Fruit fly (Drosophila melanogaster) whole organism, wandering third instar larva: ENCODE measurements around the gene CG3588.

Source experiments
- CG32264 ChIP-seq: fragments of 200-800 bp; sonication (Bioruptor generic); optimal IDR thresholded peaks from 2 replicates; lab custom pipeline; 2016; ENCODE audit warnings: missing biosample characterization, missing genetic modification characterization
- CG9705 ChIP-seq: fragments of 200-800 bp; sonication (Bioruptor generic); optimal IDR thresholded peaks from 2 replicates; lab custom pipeline; 2018; ENCODE audit warnings: missing biosample characterization, mild to moderate bottlenecking, missing genetic modification characterization
- CrebA ChIP-seq: fragments of 200-800 bp; sonication (Bioruptor generic); optimal IDR thresholded peaks from 2 replicates; lab custom pipeline; 2016; ENCODE audit warnings: missing biosample characterization, mild to moderate bottlenecking, missing genetic modification characterization, borderline replicate concordance
- Dfd ChIP-seq: fragments of >200 bp; optimal IDR thresholded peaks from 2 replicates; lab custom pipeline; 2017; ENCODE audit warnings: missing biosample characterization, missing genetic modification characterization
- GATAd ChIP-seq: sonication (Bioruptor generic); optimal IDR thresholded peaks from 2 replicates; lab custom pipeline; 2016; ENCODE audit warnings: missing biosample characterization, missing genetic modification characterization
- HLH106 ChIP-seq: fragments of 200-800 bp; optimal IDR thresholded peaks from 3 replicates; lab custom pipeline; 2019; ENCODE audit warnings: missing biosample characterization, mild to moderate bottlenecking, missing genetic modification characterization, moderate library complexity
- Hr78 ChIP-seq: fragments of >200 bp; optimal IDR thresholded peaks from 2 replicates; lab custom pipeline; 2017; ENCODE audit warnings: missing biosample characterization, missing genetic modification characterization
- Mio ChIP-seq: sonication (Bioruptor generic); optimal IDR thresholded peaks from 2 replicates; lab custom pipeline; 2016; ENCODE audit warnings: missing biosample characterization, missing genetic modification characterization
- Myc ChIP-seq: fragments of >200 bp; optimal IDR thresholded peaks from 2 replicates; lab custom pipeline; 2017
- dl ChIP-seq, 2 experiments: fragments of 175-275, 200-275 bp in 1 of 2; fragments of 200-275 bp in 1 of 2; sonication (Bioruptor generic); optimal IDR thresholded peaks; lab custom pipeline; 2018; ENCODE audit warnings: mild to moderate bottlenecking in 2 of 2, missing biosample characterization in 2 of 2, missing genetic modification characterization in 2 of 2, moderate library complexity in 2 of 2; ENCODE audit not compliant: partially characterized antibody in 2 of 2, insufficient read depth in 1 of 2
- jim ChIP-seq: fragments of 175-275, 200-325 bp; sonication (Bioruptor generic); optimal IDR thresholded peaks from 2 replicates; lab custom pipeline; 2016; ENCODE audit warnings: missing biosample characterization, mild to moderate bottlenecking, missing genetic modification characterization
- pan ChIP-seq: fragments of >200 bp; optimal IDR thresholded peaks from 2 replicates; lab custom pipeline; 2017
- psq ChIP-seq: fragments of 200-800 bp; sonication (Bioruptor generic); optimal IDR thresholded peaks from 3 replicates; lab custom pipeline; 2017; ENCODE audit warnings: missing biosample characterization, mild to moderate bottlenecking, missing genetic modification characterization, moderate library complexity
- usp ChIP-seq: fragments of >200 bp; optimal IDR thresholded peaks from 2 replicates; lab custom pipeline; 2017; ENCODE audit warnings: missing biosample characterization, missing genetic modification characterization

DNA sequence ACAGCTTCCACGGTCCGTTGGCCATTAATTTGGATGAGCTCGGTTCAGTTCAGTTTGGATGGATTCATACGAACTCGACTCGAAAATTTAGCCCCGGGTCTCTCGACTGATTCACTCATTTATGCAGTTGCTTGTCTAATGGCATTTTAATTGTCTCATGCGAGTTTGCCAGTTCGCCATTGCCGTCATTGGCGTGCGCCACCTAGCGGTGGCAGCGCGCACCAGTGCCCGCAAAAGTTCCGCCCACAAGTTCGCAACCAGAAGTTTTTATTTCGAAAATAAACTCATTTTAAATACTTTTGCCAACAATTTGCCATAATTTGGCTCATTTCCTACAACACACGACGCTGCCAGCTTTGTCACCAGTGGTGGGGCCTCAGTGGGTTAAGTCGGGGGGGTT, 4.5 kb upstream of the CG3588 start:
- TF ChIP-seq GATAd (GFP tag; lab: Kevin White, UChicago) (no peak), pan (no peak), CG32264 (GFP tag; lab: Kevin White, UChicago) (no peak), jim (GFP tag; lab: Kevin White, UChicago) (no peak), Dfd (no peak), dl (GFP tag; optimal IDR thresholded peaks at IDR 0.05; lab: Kevin White, UChicago; ENCODE audit: insufficient read depth in 1 of 2, partially characterized antibody in 2 of 2) (no peak), HLH106 (tag; lab: Kevin White, UChicago) (no peak), psq (no peak), CG9705 (GFP tag; lab: Kevin White, UChicago) (no peak), usp (GFP tag; lab: Kevin White, UChicago) (no peak), CrebA (no peak), Hr78 (no peak), Myc (lab: Kevin White, UChicago) (no peak), Mio (GFP tag; lab: Kevin White, UChicago) (no peak)
